Worm (Caenorhabditis elegans) whole organism, mixed stage, embryonic: Measurements from ENCODE around the gene T19D12.1.

Experiments
- nhr-12 ChIP-seq: fragments of 150-350 bp; optimal IDR thresholded peaks from 2 replicates; lab custom pipeline; 2014; ENCODE audit warnings: missing biosample characterization, missing genetic modification characterization
- snpc-4 ChIP-seq: fragments of 150-350 bp; optimal IDR thresholded peaks from 2 replicates; lab custom pipeline; 2014; ENCODE audit warnings: missing biosample characterization, missing genetic modification characterization
- unc-39 ChIP-seq: fragments of 150-350 bp; optimal IDR thresholded peaks from 2 replicates; lab custom pipeline; 2014; ENCODE audit warnings: missing biosample characterization, missing genetic modification characterization

DNA sequence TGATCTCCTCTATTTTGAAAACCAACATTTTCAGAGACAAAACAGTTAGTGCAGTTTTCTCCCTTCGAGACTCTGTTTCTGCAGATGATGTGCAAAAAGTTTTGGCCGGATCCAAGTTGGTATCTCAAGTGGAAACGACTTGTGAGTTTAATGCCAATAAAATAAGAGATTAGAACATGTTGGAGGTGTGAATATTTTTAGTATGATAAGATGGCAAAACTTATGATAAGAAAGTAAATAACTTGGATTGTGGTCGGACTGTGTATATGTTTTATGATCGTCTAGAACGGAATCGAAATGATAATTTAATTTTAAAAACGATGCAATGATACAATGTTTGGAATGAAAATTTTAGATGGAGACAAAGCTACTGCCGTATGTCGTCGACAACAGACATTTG is 34.7 kb upstream of the T19D12.1 start:
- TF ChIP-seq snpc-4 (tag; lab: Kevin White, UChicago) (no peak), nhr-12 (tag; lab: Kevin White, UChicago) (no peak), unc-39 (tag; lab: Kevin White, UChicago) (no peak)
